Fruit fly (Drosophila melanogaster): Measurements from ENCODE around the gene eIF2D.

The eIF2D gene

dm6 chr3R:29196967-29197611 is 45.5 kb upstream of the eIF2D start, which contains the start of gene CG14515:
Gene CG14515, plus strand, starts transcription at chr3R:29197556.
- TF ChIP-seq CG8281 (tag; optimal IDR thresholded peaks at IDR 0.05) (no peak), ATbp (GFP tag; optimal IDR thresholded peaks at IDR 0.05) (no peak), nmo (GFP tag; optimal IDR thresholded peaks at IDR 0.05) (peak; percentile 59), CG13624 (GFP tag; optimal IDR thresholded peaks at IDR 0.05) (no peak), Dfd (GFP tag; optimal IDR thresholded peaks at IDR 0.05) (no peak), sr (GFP tag; IDR thresholded peaks at IDR 0.05) (no peak), gem (tag; optimal IDR thresholded peaks at IDR 0.05) (peak; percentile 38), ftz-f1 (GFP tag; optimal IDR thresholded peaks at IDR 0.05) (no peak), Eip74EF (GFP tag; optimal IDR thresholded peaks at IDR 0.05) (peak in 1 of 2 experiments; percentile 26), TFAM (GFP tag; optimal IDR thresholded peaks at IDR 0.05) (no peak), sim (GFP tag; IDR thresholded peaks at IDR 0.05) (no peak), Dll (GFP tag; IDR thresholded peaks at IDR 0.05; ENCODE audit: partially characterized antibody) (no peak), CG10654 (GFP tag; optimal IDR thresholded peaks at IDR 0.05) (no peak), CG30403 (GFP tag; optimal IDR thresholded peaks at IDR 0.05) (no peak), Oli (tag; optimal IDR thresholded peaks at IDR 0.05) (peak; percentile 13), cato (GFP tag; optimal IDR thresholded peaks at IDR 0.05; ENCODE audit: borderline replicate concordance) (no peak), btn (GFP tag; optimal IDR thresholded peaks at IDR 0.05) (no peak), pita (GFP tag; optimal IDR thresholded peaks at IDR 0.05) (no peak), CG12219 (GFP tag; optimal IDR thresholded peaks at IDR 0.05) (no peak), dysf (GFP tag; IDR thresholded peaks at IDR 0.05) (0 out of 3 replicates have a peak, but pooled peaks have one; percentile 30), Med (GFP tag) (peak; percentile 40), abd-A (tag; optimal IDR thresholded peaks at IDR 0.05) (no peak), ewg (GFP tag; optimal IDR thresholded peaks at IDR 0.05) (no peak), gro (GFP tag; optimal IDR thresholded peaks at IDR 0.05) (no peak), CG11085 (GFP tag; IDR thresholded peaks at IDR 0.05) (no peak), lmd (GFP tag; IDR thresholded peaks at IDR 0.05) (peak; percentile 13; the same call in 1 of the 2 replicates), Hr3 (GFP tag; optimal IDR thresholded peaks at IDR 0.05) (no peak), HLHmδ (GFP tag; optimal IDR thresholded peaks at IDR 0.05) (no peak), CG13775 (GFP tag; optimal IDR thresholded peaks at IDR 0.05) (no peak), CG17385 (GFP tag; optimal IDR thresholded peaks at IDR 0.05) (no peak), ci (GFP tag; IDR thresholded peaks at IDR 0.05) (no peak), maf-S (GFP tag; optimal IDR thresholded peaks at IDR 0.05) (no peak), CG1602 (GFP tag; optimal IDR thresholded peaks at IDR 0.05) (no peak), tup (GFP tag; optimal IDR thresholded peaks at IDR 0.05) (no peak), Nf-YC (tag; optimal IDR thresholded peaks at IDR 0.05) (no peak), sob (GFP tag; IDR thresholded peaks at IDR 0.05) (no peak), CG12391 (tag; optimal IDR thresholded peaks at IDR 0.05) (no peak), slou (GFP tag; optimal IDR thresholded peaks at IDR 0.05) (no peak), hbn (GFP tag; IDR thresholded peaks at IDR 0.05; ENCODE audit: partially characterized antibody) (no peak), CG31441 (GFP tag; IDR thresholded peaks at IDR 0.05) (peak; percentile 39; the same call in 1 of the 2 replicates), bsh (GFP tag; optimal IDR thresholded peaks at IDR 0.05) (no peak), CG2202 (tag; optimal IDR thresholded peaks at IDR 0.05) (no peak), CG15479 (GFP tag; optimal IDR thresholded peaks at IDR 0.05) (no peak), CG4424 (GFP tag; optimal IDR thresholded peaks at IDR 0.05) (peak; percentile 21), CG10979 (tag; optimal IDR thresholded peaks at IDR 0.05) (peak; percentile 3), seq (GFP tag; IDR thresholded peaks at IDR 0.05) (no peak), CG8944 (GFP tag; optimal IDR thresholded peaks at IDR 0.05) (no peak), gsb (GFP tag; IDR thresholded peaks at IDR 0.05) (no peak), CG7839 (tag; optimal IDR thresholded peaks at IDR 0.05) (peak; percentile 18), sens (GFP tag) (peak; percentile 76)

Measured in whole organism, embryonic.